Fruit fly (Drosophila melanogaster) whole organism, pupa: ENCODE data around the gene CG13024.

Experiments used
- CG10348 ChIP-seq: fragments of 200-800 bp; sonication (Bioruptor generic); IDR thresholded peaks from 2 replicates; pipeline ENCODE4 v1.3.6; 2022; ENCODE audit warnings: missing biosample characterization, missing genetic modification characterization
- CG12605 ChIP-seq: fragments of 200-800 bp; sonication (Bioruptor generic); IDR thresholded peaks from 2 replicates; pipeline ENCODE4 v1.3.6; 2022; ENCODE audit warnings: missing biosample characterization, missing genetic modification characterization
- CG13204 ChIP-seq: fragments of 200-800 bp; sonication (Bioruptor generic); optimal IDR thresholded peaks from 2 replicates; lab custom pipeline; 2018; ENCODE audit warnings: missing biosample characterization, mild to moderate bottlenecking, missing genetic modification characterization, moderate library complexity
- CG14655 ChIP-seq: fragments of 200-800 bp; sonication (Bioruptor generic); optimal IDR thresholded peaks from 3 replicates; lab custom pipeline; 2017; ENCODE audit warnings: mild to moderate bottlenecking, missing biosample characterization, missing genetic modification reagents, missing genetic modification characterization
- CG15710 ChIP-seq: fragments of 200-800 bp; sonication (Bioruptor generic); optimal IDR thresholded peaks from 2 replicates; lab custom pipeline; 2018; ENCODE audit warnings: missing biosample characterization, mild to moderate bottlenecking, missing genetic modification characterization, moderate library complexity
- CG17806 ChIP-seq: fragments of 200-800 bp; sonication (Bioruptor generic); optimal IDR thresholded peaks from 2 replicates; lab custom pipeline; 2018; ENCODE audit warnings: missing biosample characterization, mild to moderate bottlenecking, missing genetic modification characterization, moderate library complexity
- CG32121 ChIP-seq: fragments of 200-800 bp; sonication (Bioruptor generic); IDR thresholded peaks from 2 replicates; pipeline ENCODE4 v1.3.6; 2022; ENCODE audit warnings: missing biosample characterization, missing genetic modification characterization
- CG34367 ChIP-seq: fragments of 200-800 bp; sonication (Bioruptor generic); optimal IDR thresholded peaks from 2 replicates; lab custom pipeline; 2018; ENCODE audit warnings: missing biosample characterization, mild to moderate bottlenecking, missing genetic modification characterization
- CG4496 ChIP-seq: fragments of 200-800 bp; sonication (Bioruptor generic); IDR thresholded peaks from 3 replicates; pipeline ENCODE4 v1.3.6; 2022; ENCODE audit warnings: missing biosample characterization, missing genetic modification characterization
- CG8159 ChIP-seq: fragments of 200-800 bp; sonication (Bioruptor generic); optimal IDR thresholded peaks from 3 replicates; lab custom pipeline; 2018; ENCODE audit warnings: missing biosample characterization, mild to moderate bottlenecking, missing genetic modification characterization, moderate library complexity
- CG8301 ChIP-seq: fragments of 200-800 bp; sonication (Bioruptor generic); optimal IDR thresholded peaks from 2 replicates; lab custom pipeline; 2018; ENCODE audit warnings: missing biosample characterization, mild to moderate bottlenecking, missing genetic modification characterization
- CG9948 ChIP-seq: fragments of 200-800 bp; sonication (Bioruptor generic); optimal IDR thresholded peaks from 2 replicates; lab custom pipeline; 2018; ENCODE audit warnings: missing biosample characterization, mild to moderate bottlenecking, missing genetic modification characterization, moderate library complexity
- D1 ChIP-seq: fragments of 200-800 bp; sonication (Bioruptor generic); optimal IDR thresholded peaks from 2 replicates; lab custom pipeline; 2018; ENCODE audit warnings: missing biosample characterization, mild to moderate bottlenecking, missing genetic modification characterization, moderate library complexity
- EcR ChIP-seq: fragments of 200-800 bp; sonication (Bioruptor generic); optimal IDR thresholded peaks from 3 replicates; lab custom pipeline; 2019; ENCODE audit warnings: missing biosample characterization, missing genetic modification characterization, mild to moderate bottlenecking, moderate library complexity, missing genetic modification reagents
- Ets98B ChIP-seq: fragments of 200-800 bp; sonication (Bioruptor generic); IDR thresholded peaks from 2 replicates; pipeline ENCODE4 v1.3.6; 2022; ENCODE audit warnings: missing biosample characterization, missing genetic modification characterization
- Pif1A ChIP-seq: fragments of 200-800 bp; sonication (Bioruptor generic); optimal IDR thresholded peaks from 3 replicates; lab custom pipeline; 2016; ENCODE audit warnings: missing biosample characterization, missing genetic modification characterization
- Pif1B ChIP-seq: fragments of 200-800 bp; sonication (Bioruptor generic); optimal IDR thresholded peaks from 3 replicates; lab custom pipeline; 2016; ENCODE audit warnings: missing biosample characterization, missing genetic modification characterization
- Snoo ChIP-seq: fragments of 200-800 bp; sonication (Bioruptor generic); optimal IDR thresholded peaks from 3 replicates; lab custom pipeline; 2017; ENCODE audit warnings: missing biosample characterization, mild to moderate bottlenecking, missing genetic modification characterization, inconsistent platforms
- fd96Ca ChIP-seq: fragments of 200-800 bp; sonication (Bioruptor generic); IDR thresholded peaks from 3 replicates; pipeline ENCODE4 v1.3.6; 2022; ENCODE audit warnings: missing biosample characterization, missing genetic modification characterization
- gl ChIP-seq: fragments of 200-800 bp; sonication (Bioruptor generic); optimal IDR thresholded peaks from 2 replicates; lab custom pipeline; 2018; ENCODE audit warnings: missing biosample characterization, mild to moderate bottlenecking, missing genetic modification characterization
- rn ChIP-seq: fragments of 200-800 bp; sonication (Bioruptor generic); IDR thresholded peaks from 2 replicates; pipeline ENCODE4 v1.3.6; 2022; ENCODE audit warnings: missing biosample characterization, missing genetic modification characterization

Gene CG13024

DNA sequence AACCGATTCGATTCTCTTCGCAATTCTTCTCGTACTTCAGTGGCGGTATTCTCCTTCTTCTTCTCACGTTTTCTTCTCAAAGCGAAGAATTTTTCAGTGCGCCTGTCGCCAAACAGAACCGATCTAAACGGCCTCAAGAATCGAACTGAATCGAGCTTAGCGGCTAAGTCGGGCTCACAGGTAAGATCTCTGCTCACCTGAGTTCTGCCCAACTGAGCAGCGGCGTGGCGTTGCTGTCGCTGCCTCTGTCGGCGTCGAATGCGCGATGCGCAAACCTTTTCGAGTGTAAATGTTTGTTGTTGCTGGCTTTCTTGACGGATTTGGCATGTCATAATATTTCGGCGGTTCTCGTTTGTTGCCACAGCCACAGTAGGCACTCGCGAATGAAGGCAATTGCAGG is 17.0 kb downstream of the CG13024 start:
- TF ChIP-seq EcR (GFP tag; lab: Kevin White, UChicago) (peak; percentile 28), Pif1B (GFP tag; lab: Kevin White, UChicago) (no peak)

DNA sequence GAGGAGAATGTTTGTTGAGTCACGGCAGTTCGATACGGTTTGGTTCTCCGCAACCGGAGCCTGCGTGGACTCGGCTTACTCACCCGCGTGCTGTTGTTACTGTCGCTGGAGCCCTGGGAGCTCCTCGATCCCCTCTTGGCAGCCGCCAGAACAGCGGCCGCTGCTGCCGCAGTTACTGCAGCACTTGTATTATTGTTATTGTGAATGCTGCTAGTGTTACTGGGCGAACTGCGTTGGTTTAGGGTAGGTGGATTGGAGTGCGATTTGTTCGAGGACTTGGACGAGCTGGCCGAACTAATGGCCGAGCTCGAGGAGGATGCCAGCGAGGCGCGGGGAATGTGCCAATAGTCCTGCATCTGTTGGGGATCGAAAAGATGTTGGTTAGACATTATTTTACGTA is 18.4 kb downstream of the CG13024 start:
- TF ChIP-seq Snoo (tag; lab: Kevin White, UChicago) (no peak), CG13204 (GFP tag; lab: Kevin White, UChicago) (no peak), CG15710 (tag; lab: Kevin White, UChicago) (no peak), CG9948 (no peak), CG12605 (GFP tag; lab: Robert Waterston, UW) (no peak), CG34367 (tag; lab: Kevin White, UChicago) (no peak), rn (GFP tag; lab: Robert Waterston, UW) (no peak), CG10348 (GFP tag; lab: Robert Waterston, UW) (no peak), CG17806 (tag; lab: Kevin White, UChicago) (no peak), D1 (tag; lab: Kevin White, UChicago) (no peak)

DNA sequence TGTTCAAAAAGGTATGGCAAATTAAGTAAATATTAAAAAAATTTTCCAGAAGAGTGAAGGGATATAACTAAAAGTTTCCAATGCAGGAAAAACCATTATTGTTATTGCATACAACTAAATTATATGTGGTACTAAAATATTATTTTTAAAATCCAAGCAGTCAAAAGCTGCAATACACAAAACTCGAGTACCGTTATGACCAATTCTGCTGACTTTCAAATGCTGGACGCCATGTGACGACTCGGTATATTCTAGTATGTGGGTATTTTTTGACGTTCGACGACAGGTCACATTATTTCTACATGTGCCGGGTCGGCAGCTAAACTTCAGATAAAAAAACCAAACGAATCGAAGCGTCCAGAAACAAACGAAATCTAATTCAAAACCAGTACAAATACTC is 20.7 kb downstream of the CG13024 start:
- TF ChIP-seq Ets98B (no peak), D1 (tag; lab: Kevin White, UChicago) (peak; percentile 24)

DNA sequence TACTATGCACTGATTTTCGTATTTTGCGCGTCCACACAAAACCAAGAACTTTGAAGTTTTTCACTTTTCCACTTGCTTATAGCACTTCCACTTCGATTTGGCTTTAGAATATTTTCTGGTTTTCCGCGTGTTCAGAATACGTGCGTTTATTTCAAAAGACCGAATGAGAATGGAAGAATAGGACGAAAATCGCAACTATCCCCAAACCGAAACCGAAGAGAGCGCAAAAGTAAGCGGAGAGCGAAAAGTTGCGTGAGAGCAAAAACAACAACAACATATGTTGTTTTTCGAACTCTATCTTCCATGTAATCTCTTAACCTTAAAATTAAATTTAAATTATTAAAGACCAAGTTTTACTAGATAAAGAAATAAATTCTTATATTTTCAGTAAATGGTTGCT is 21.3 kb downstream of the CG13024 start, which contains the start of gene CG9674:
Gene CG9674, minus strand, starts transcription at position 174 of the 400 bp plus-strand sequence.
- TF ChIP-seq rn (GFP tag; lab: Robert Waterston, UW) (no peak), EcR (GFP tag; lab: Kevin White, UChicago) (peak; percentile 9), Snoo (tag; lab: Kevin White, UChicago) (no peak), CG9948 (no peak), CG8301 (tag; lab: Kevin White, UChicago) (no peak), CG14655 (GFP tag; lab: Kevin White, UChicago) (no peak), fd96Ca (GFP tag; lab: Robert Waterston, UW) (no peak), CG4496 (GFP tag; lab: Robert Waterston, UW) (no peak), gl (tag; lab: Kevin White, UChicago) (no peak)

DNA sequence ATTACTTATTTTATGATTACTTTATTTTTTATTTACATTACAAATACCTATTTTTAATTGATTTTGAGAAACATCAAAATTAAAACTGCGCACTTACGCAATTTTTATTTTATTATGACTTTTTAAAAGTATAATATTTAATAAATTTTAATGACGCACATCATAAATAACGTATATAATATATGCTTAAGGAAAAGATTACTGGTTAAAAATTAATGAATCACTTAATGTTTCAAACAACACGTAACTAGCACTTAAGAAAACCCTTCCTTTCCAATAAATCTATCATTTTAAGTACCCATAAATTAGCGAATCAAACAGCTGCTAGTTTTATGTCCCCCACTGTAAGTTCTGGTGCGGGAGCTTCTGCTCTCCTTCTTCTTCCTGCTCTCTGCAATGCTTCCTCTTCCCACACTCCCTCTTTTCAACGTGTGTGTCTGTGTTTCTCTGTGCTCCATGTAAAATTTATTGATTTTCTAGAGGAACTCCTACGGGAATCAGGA is 22.0 kb downstream of the CG13024 start:
- peak; percentile 92 for TF ChIP-seq CG8301 (tag; lab: Kevin White, UChicago)
- TF ChIP-seq rn (GFP tag; lab: Robert Waterston, UW), result no peak; the same call in 1 of the 2 replicates
- peak; percentile 77 for TF ChIP-seq CG8159 (tag; lab: Kevin White, UChicago)
- TF ChIP-seq CG34367 (tag; lab: Kevin White, UChicago), result peak; percentile 84
- no peak for TF ChIP-seq gl (tag; lab: Kevin White, UChicago)
- TF ChIP-seq CG15710 (tag; lab: Kevin White, UChicago), result peak; percentile 93
- TF ChIP-seq CG17806 (tag; lab: Kevin White, UChicago), result peak; percentile 83
- no peak for TF ChIP-seq Pif1B (GFP tag; lab: Kevin White, UChicago)
- TF ChIP-seq CG32121, result 0 out of 2 replicates have a peak, but pooled peaks have one; percentile 12
- TF ChIP-seq Pif1A, result peak; percentile 56
- TF ChIP-seq CG10348 (GFP tag; lab: Robert Waterston, UW), result no peak
- no peak for TF ChIP-seq EcR (GFP tag; lab: Kevin White, UChicago)
- TF ChIP-seq fd96Ca (GFP tag; lab: Robert Waterston, UW), result no peak
- peak; percentile 74; the same call in 2 of the 3 replicates for TF ChIP-seq CG4496 (GFP tag; lab: Robert Waterston, UW)
- TF ChIP-seq Ets98B, result peak; percentile 34; the same call in 1 of the 2 replicates
- TF ChIP-seq CG13204 (GFP tag; lab: Kevin White, UChicago), result peak; percentile 37
- TF ChIP-seq CG9948, result peak; percentile 94
- TF ChIP-seq CG12605 (GFP tag; lab: Robert Waterston, UW), result peak; percentile 43; the same call in 1 of the 2 replicates
- TF ChIP-seq Snoo (tag; lab: Kevin White, UChicago), result peak; percentile 77
- peak; percentile 91 for TF ChIP-seq D1 (tag; lab: Kevin White, UChicago)
- TF ChIP-seq CG14655 (GFP tag; lab: Kevin White, UChicago), result peak; percentile 95

DNA sequence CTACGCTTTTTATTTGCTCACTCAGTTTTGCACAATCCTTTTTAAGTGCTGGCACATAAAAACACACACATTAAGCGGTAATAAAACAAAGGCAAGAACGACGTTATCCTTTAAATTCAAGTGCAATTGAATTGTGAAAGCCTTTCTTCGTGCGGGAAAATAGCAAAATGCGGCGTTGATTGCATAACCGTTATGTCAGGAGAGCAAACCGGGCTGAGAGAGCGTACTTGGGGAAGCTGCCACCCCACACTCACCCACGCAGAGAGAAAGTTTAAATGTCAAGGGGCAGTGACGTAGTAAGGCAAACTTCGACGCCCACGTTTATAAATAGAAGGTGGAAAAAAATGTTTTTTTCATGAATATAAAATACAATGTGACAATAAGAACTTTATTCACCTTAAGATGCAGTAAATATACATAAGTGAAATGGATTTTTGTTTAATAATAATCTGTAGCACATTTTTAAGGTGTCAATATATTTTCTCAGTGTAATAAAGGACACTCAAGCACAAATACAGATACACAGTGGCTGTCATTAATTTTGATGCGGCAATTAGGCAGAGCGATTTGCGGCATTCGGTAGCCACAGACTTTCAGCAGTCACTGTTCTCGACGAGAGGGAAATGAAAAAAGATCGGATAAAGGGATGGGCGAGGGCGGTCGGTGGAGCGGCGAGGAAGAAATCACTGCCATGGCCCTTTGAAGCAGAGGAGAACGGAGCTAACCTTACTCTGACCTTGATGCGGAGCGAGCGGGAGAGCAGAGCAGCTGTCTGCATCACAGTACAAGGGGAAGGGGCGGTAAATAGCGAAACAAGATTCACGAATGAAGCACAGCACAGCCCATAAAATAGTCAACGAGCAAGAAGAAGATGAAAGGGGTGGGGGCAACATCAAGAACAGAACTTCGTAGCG is 22.8 kb downstream of the CG13024 start:
- TF ChIP-seq CG17806 (tag; lab: Kevin White, UChicago), result peak; percentile 73
- no peak for TF ChIP-seq Snoo (tag; lab: Kevin White, UChicago)
- TF ChIP-seq rn (GFP tag; lab: Robert Waterston, UW), result no peak
- TF ChIP-seq CG9948, result peak; percentile 76
- peak; percentile 42 for TF ChIP-seq CG8301 (tag; lab: Kevin White, UChicago)
- TF ChIP-seq CG32121, result no peak
- TF ChIP-seq CG13204 (GFP tag; lab: Kevin White, UChicago), result peak; percentile 88
- TF ChIP-seq D1 (tag; lab: Kevin White, UChicago), result no peak
- TF ChIP-seq CG12605 (GFP tag; lab: Robert Waterston, UW), result peak; percentile 39; the same call in 1 of the 2 replicates
- TF ChIP-seq CG4496 (GFP tag; lab: Robert Waterston, UW), result 0 out of 3 replicates have a peak, but pooled peaks have one; percentile 14
- TF ChIP-seq Pif1A, result peak; percentile 64
- no peak for TF ChIP-seq Ets98B
- TF ChIP-seq Pif1B (GFP tag; lab: Kevin White, UChicago), result peak; percentile 21
- peak; percentile 31 for TF ChIP-seq CG8159 (tag; lab: Kevin White, UChicago)
- TF ChIP-seq fd96Ca (GFP tag; lab: Robert Waterston, UW), result peak; percentile 42; the same call in 1 of the 3 replicates
- TF ChIP-seq CG10348 (GFP tag; lab: Robert Waterston, UW), result no peak
- peak; percentile 66 for TF ChIP-seq CG34367 (tag; lab: Kevin White, UChicago)
- TF ChIP-seq CG15710 (tag; lab: Kevin White, UChicago), result peak; percentile 59
- TF ChIP-seq gl (tag; lab: Kevin White, UChicago), result peak; percentile 18
- peak; percentile 37 for TF ChIP-seq CG14655 (GFP tag; lab: Kevin White, UChicago)
- TF ChIP-seq EcR (GFP tag; lab: Kevin White, UChicago), result peak; percentile 96
- TF ChIP-seq, all 21 proteins: peak for 15
